Worm (Caenorhabditis elegans): ENCODE data around the gene F13D12.8.

Gene F13D12.8

ce11 chrII:11710771-11711170 lies 21.6 kb downstream of the F13D12.8 start:
- no peak for TF ChIP-seq hmg-1.1 (GFP tag; IDR thresholded peaks at IDR 0.05)
- peak; percentile 78 for TF ChIP-seq nhr-28 (tag; optimal IDR thresholded peaks at IDR 0.05)

DNA sequence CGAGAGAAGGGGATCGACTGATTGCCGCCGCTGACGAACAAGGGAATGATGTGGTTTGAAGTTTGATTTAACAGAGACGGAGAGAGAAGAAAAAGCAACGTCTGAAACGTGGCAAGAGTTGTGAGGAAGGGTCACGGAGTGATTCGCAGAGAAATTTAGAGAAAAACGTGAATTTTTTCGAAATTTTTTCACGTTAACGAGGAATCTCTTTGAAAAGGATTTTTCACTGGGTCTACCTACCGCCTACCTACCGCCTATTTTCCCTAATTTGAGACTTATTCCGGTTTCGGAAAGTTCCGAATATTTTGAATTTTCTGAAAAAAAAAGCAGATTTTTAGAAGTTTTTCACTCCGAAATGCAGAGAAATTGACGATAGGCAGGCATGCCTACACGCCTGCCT lies 22.9 kb downstream of the F13D12.8 start, which contains the start of gene fcmt-1:
Gene fcmt-1 (minus strand): TSS at position 101 of the 400 bp plus-strand sequence.
- TF ChIP-seq nhr-111 (GFP tag; optimal IDR thresholded peaks at IDR 0.05) (no peak), zfp-2 (tag; optimal IDR thresholded peaks at IDR 0.05) (no peak), ZK546.5 (tag; optimal IDR thresholded peaks at IDR 0.05) (no peak), php-3 (GFP tag; IDR thresholded peaks at IDR 0.05) (no peak), pha-4 (GFP tag; IDR thresholded peaks at IDR 0.05) (no peak), pha-4 (tag; optimal IDR thresholded peaks at IDR 0.05) (no peak), lin-13 (GFP tag; optimal IDR thresholded peaks at IDR 0.05) (no peak), F10B5.3 (tag; optimal IDR thresholded peaks at IDR 0.05) (no peak), hlh-11 (tag; optimal IDR thresholded peaks at IDR 0.05) (no peak), ctbp-1 (GFP tag; IDR thresholded peaks at IDR 0.05) (no peak), fkh-10 (GFP tag; optimal IDR thresholded peaks at IDR 0.05) (no peak), F37D6.2 (tag; optimal IDR thresholded peaks at IDR 0.05) (no peak), daf-12 (tag; optimal IDR thresholded peaks at IDR 0.05) (no peak), zag-1 (tag; optimal IDR thresholded peaks at IDR 0.05) (no peak), Y75B8A.6 (GFP tag; IDR thresholded peaks at IDR 0.05) (no peak), mdt-29 (GFP tag; IDR thresholded peaks at IDR 0.05) (no peak), aha-1 (tag) (no peak)

DNA sequence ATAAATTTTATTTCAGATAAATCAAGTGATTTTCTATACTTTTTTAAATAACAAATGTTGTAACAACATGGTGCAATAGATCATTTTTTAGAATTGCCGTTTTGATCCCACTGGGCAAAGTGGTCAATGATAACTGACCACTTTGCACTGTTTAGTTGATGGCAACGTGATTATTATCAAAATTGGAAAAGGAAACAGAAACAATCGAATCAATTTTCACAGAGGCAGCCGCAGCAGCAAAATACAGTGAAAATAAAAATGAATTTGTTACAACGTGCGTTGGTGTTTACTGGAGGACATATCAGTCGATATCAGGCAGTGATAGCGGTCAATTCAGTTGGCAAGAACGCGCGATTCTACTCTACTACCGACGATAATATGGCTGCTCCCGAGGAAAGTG lies 26.6 kb downstream of the F13D12.8 start, which contains the start of gene VF13D12L.3:
Gene VF13D12L.3 (plus strand): TSS at position 223 of the 400 bp plus-strand sequence.
- peak; percentile 84 for TF ChIP-seq mxl-3 (GFP tag; optimal IDR thresholded peaks at IDR 0.05)
- no peak for TF ChIP-seq nhr-76 (tag; optimal IDR thresholded peaks at IDR 0.05)
- TF ChIP-seq nhr-28 (tag; optimal IDR thresholded peaks at IDR 0.05): peak; percentile 63
- TF ChIP-seq lin-13 (GFP tag; optimal IDR thresholded peaks at IDR 0.05): no peak
- TF ChIP-seq mep-1 (tag; optimal IDR thresholded peaks at IDR 0.05): no peak
- TF ChIP-seq snpc-1.2 (GFP tag; IDR thresholded peaks at IDR 0.05): no peak
- peak in 1 of 2 experiments; percentile 67 for TF ChIP-seq unc-62 (GFP tag; optimal IDR thresholded peaks at IDR 0.05 in 1 of 2)
- no peak for TF ChIP-seq unc-62 (tag; optimal IDR thresholded peaks at IDR 0.05)
- TF ChIP-seq vab-7 (GFP tag; IDR thresholded peaks at IDR 0.05): no peak
- peak in 1 of 2 experiments; percentile 86 for TF ChIP-seq hif-1 (tag; optimal IDR thresholded peaks at IDR 0.05)
- no peak for TF ChIP-seq lin-38 (GFP tag; IDR thresholded peaks at IDR 0.05)
- TF ChIP-seq mdl-1 (tag; optimal IDR thresholded peaks at IDR 0.05): peak in 1 of 2 experiments; percentile 40
- TF ChIP-seq ces-1 (GFP tag; optimal IDR thresholded peaks at IDR 0.05): no peak
- peak; percentile 50 for TF ChIP-seq dmd-6 (GFP tag; IDR thresholded peaks at IDR 0.05)
- TF ChIP-seq nhr-237 (tag; optimal IDR thresholded peaks at IDR 0.05): no peak
- no peak for TF ChIP-seq ceh-82 (tag; optimal IDR thresholded peaks at IDR 0.05)
- no peak for TF ChIP-seq pha-4 (GFP tag; IDR thresholded peaks at IDR 0.05)
- no peak for TF ChIP-seq pha-4 (tag; optimal IDR thresholded peaks at IDR 0.05)
- TF ChIP-seq daf-16 (GFP tag; optimal IDR thresholded peaks at IDR 0.05): no peak
- peak; percentile 74 for TF ChIP-seq daf-16 (tag; optimal IDR thresholded peaks at IDR 0.05)

- TF ChIP-seq daf-16 (GFP tag; optimal IDR thresholded peaks at IDR 0.05) (no peak), daf-16 (tag; optimal IDR thresholded peaks at IDR 0.05) (no peak), ceh-62 (tag; optimal IDR thresholded peaks at IDR 0.05) (no peak), arid-1 (GFP tag; conservative IDR thresholded peaks at IDR 0.05) (no peak), F10B5.3 (tag; optimal IDR thresholded peaks at IDR 0.05) (no peak), rbr-2 (tag; optimal IDR thresholded peaks at IDR 0.05) (no peak), ctbp-1 (GFP tag; IDR thresholded peaks at IDR 0.05) (no peak), ceh-82 (tag; optimal IDR thresholded peaks at IDR 0.05) (no peak), nhr-6 (tag; optimal IDR thresholded peaks at IDR 0.05) (no peak), mdl-1 (tag; optimal IDR thresholded peaks at IDR 0.05) (no peak), ZK337.2 (GFP tag; IDR thresholded peaks at IDR 0.05) (no peak), mep-1 (tag; optimal IDR thresholded peaks at IDR 0.05) (no peak), ama-1 (optimal IDR thresholded peaks at IDR 0.05) (no peak), aha-1 (tag) (no peak), cey-2 (tag; optimal IDR thresholded peaks at IDR 0.05; ENCODE audit: borderline replicate concordance, insufficient read depth) (no peak), daf-8 (GFP tag; IDR thresholded peaks at IDR 0.05) (no peak), madf-9 (GFP tag; conservative IDR thresholded peaks at IDR 0.05) (no peak)
These were observed 31.8 kb downstream of the F13D12.8 start for ce11 chrII:11700635-11701034.

Measured in whole organism, L4 larva.